Worm (Caenorhabditis elegans) whole organism, L1 larva: ENCODE data around the gene C49C8.1.

ENCODE experiments used
- C16A3.4 ChIP-seq: fragments of 150-350 bp; optimal IDR thresholded peaks from 2 replicates; lab custom pipeline; 2014; ENCODE audit warnings: missing biosample characterization, missing genetic modification characterization
- aha-1 ChIP-seq: fragments of 150-350 bp; optimal IDR thresholded peaks from 2 replicates; lab custom pipeline; 2014; ENCODE audit warnings: missing biosample characterization, missing genetic modification characterization
- aly-2 ChIP-seq: fragments of 150-350 bp; optimal IDR thresholded peaks from 2 replicates; lab custom pipeline; 2014; ENCODE audit warnings: missing biosample characterization, missing genetic modification characterization
- ama-1 ChIP-seq: fragments of 150-350 bp; optimal IDR thresholded peaks from 2 replicates; lab custom pipeline; 2014
- blmp-1 ChIP-seq: fragments of 150-350 bp; optimal IDR thresholded peaks from 2 replicates; lab custom pipeline; 2014; ENCODE audit warnings: missing biosample characterization, missing genetic modification characterization
- ceh-63 ChIP-seq: fragments of 200-800 bp; sonication (Bioruptor generic); optimal IDR thresholded peaks from 2 replicates; lab custom pipeline; 2018; ENCODE audit warnings: mild to moderate bottlenecking, missing genetic modification characterization, missing compliant biosample characterization
- ceh-8 ChIP-seq: fragments of 200-800 bp; sonication (Bioruptor generic); optimal IDR thresholded peaks from 2 replicates; lab custom pipeline; 2018; ENCODE audit warnings: mild to moderate bottlenecking, missing genetic modification characterization, moderate library complexity, missing compliant biosample characterization
- ceh-82 ChIP-seq, 3 experiments: fragments of 150-350 bp in 1 of 3; sonication (generic microtip) in 2 of 3; optimal IDR thresholded peaks; 2 replicates each; lab custom pipeline; 2014 to 2017; ENCODE audit warnings: missing biosample characterization in 3 of 3, missing genetic modification characterization in 3 of 3
- ceh-88 ChIP-seq: fragments of 200-800 bp; sonication (Bioruptor generic); IDR thresholded peaks from 2 replicates; pipeline ENCODE4 v1.3.6; 2022; ENCODE audit warnings: missing genetic modification characterization, missing compliant biosample characterization
- ces-1 ChIP-seq: fragments of 150-350 bp; optimal IDR thresholded peaks from 2 replicates; lab custom pipeline; 2014; ENCODE audit warnings: missing biosample characterization, missing genetic modification reagents, missing genetic modification characterization
- dpl-1 ChIP-seq, 3 experiments: fragments of 150-350 bp in 2 of 3; sonication (generic microtip) in 1 of 3; optimal IDR thresholded peaks; 2 replicates each; lab custom pipeline; 2014 to 2017; ENCODE audit warnings: missing biosample characterization in 3 of 3, missing genetic modification characterization in 3 of 3, missing genetic modification reagents in 3 of 3
- dsc-1 ChIP-seq: sonication (generic microtip); optimal IDR thresholded peaks from 2 replicates; lab custom pipeline; 2016; ENCODE audit warnings: mild to moderate bottlenecking, missing genetic modification characterization, missing compliant biosample characterization
- efl-1 ChIP-seq, 4 experiments: fragments of 150-350 bp; optimal IDR thresholded peaks in 3 of 4; peaks in 1 of 4; 1 replicate in 1 of 4; 2 replicates in 3 of 4; lab custom pipeline; 2014; ENCODE audit warnings: missing biosample characterization in 2 of 4, missing genetic modification characterization in 2 of 4, missing genetic modification reagents in 2 of 4
- egl-13 ChIP-seq: sonication (generic microtip); optimal IDR thresholded peaks from 2 replicates; lab custom pipeline; 2016; ENCODE audit warnings: missing genotype, missing genetic modification reagents, missing genetic modification characterization, missing compliant biosample characterization
- egl-27 ChIP-seq, 2 experiments: fragments of 150-350 bp in 1 of 2; sonication (generic microtip); optimal IDR thresholded peaks; 3 replicates each; lab custom pipeline; 2017 to 2018; ENCODE audit warnings: missing biosample characterization in 2 of 2, missing genetic modification characterization in 2 of 2, missing genetic modification reagents in 2 of 2
- elt-2 ChIP-seq: sonication (generic microtip); optimal IDR thresholded peaks from 2 replicates; lab custom pipeline; 2016; ENCODE audit warnings: missing genetic modification characterization, mild to moderate bottlenecking, inconsistent platforms, missing compliant biosample characterization, missing genetic modification reagents
- fkh-10 ChIP-seq: sonication (generic microtip); optimal IDR thresholded peaks from 2 replicates; lab custom pipeline; 2017; ENCODE audit warnings: missing biosample characterization, missing genetic modification reagents, missing genetic modification characterization
- fkh-8 ChIP-seq: sonication (generic microtip); optimal IDR thresholded peaks from 2 replicates; lab custom pipeline; 2016; ENCODE audit warnings: mild to moderate bottlenecking, missing genetic modification characterization, missing compliant biosample characterization
- fos-1 ChIP-seq: fragments of 150-350 bp; optimal IDR thresholded peaks from 2 replicates; lab custom pipeline; 2014; ENCODE audit warnings: missing biosample characterization, missing genetic modification characterization
- grh-1 ChIP-seq: fragments of 200-800 bp; sonication (Bioruptor generic); IDR thresholded peaks from 2 replicates; pipeline ENCODE4 v1.3.6; 2022; ENCODE audit warnings: missing genetic modification reagents, missing genetic modification characterization, missing compliant biosample characterization
- irx-1 ChIP-seq: sonication (generic microtip); optimal IDR thresholded peaks from 2 replicates; lab custom pipeline; 2016; ENCODE audit warnings: missing genetic modification characterization, missing compliant biosample characterization
- isw-1 ChIP-seq: fragments of 200-800 bp; sonication (Bioruptor generic); IDR thresholded peaks from 2 replicates; pipeline ENCODE4 v1.3.6; 2022; ENCODE audit warnings: missing genetic modification characterization, missing compliant biosample characterization
- lin-14 ChIP-seq: fragments of 200-800 bp; sonication (Bioruptor generic); optimal IDR thresholded peaks from 2 replicates; lab custom pipeline; 2018; ENCODE audit warnings: mild to moderate bottlenecking, missing genetic modification characterization, moderate library complexity, missing compliant biosample characterization
- lin-35 ChIP-seq, 2 experiments: fragments of 150-350 bp; optimal IDR thresholded peaks; 2 replicates each; lab custom pipeline; 2014; ENCODE audit warnings: missing biosample characterization in 2 of 2, missing genetic modification characterization in 2 of 2, missing genetic modification reagents in 2 of 2
- lsy-2 ChIP-seq, 2 experiments: fragments of 150-350 bp; optimal IDR thresholded peaks; 2 replicates each; lab custom pipeline; 2014; ENCODE audit warnings: missing biosample characterization in 2 of 2, missing genetic modification characterization in 2 of 2
- mab-9 ChIP-seq: fragments of 200-800 bp; sonication (Bioruptor generic); IDR thresholded peaks from 2 replicates; pipeline ENCODE4 v1.3.6; 2022; ENCODE audit warnings: missing genetic modification reagents, missing genetic modification characterization, missing compliant biosample characterization
- mdl-1 ChIP-seq, 2 experiments: fragments of 150-350 bp; optimal IDR thresholded peaks; 2 replicates each; lab custom pipeline; 2014 to 2017; ENCODE audit warnings: missing biosample characterization in 2 of 2, missing genetic modification characterization in 2 of 2, inconsistent platforms in 1 of 2
- mef-2 ChIP-seq: fragments of 150-350 bp; optimal IDR thresholded peaks from 2 replicates; lab custom pipeline; 2014; ENCODE audit warnings: missing biosample characterization, missing genetic modification characterization
- mep-1 ChIP-seq: fragments of 150-350 bp; optimal IDR thresholded peaks from 2 replicates; lab custom pipeline; 2014; ENCODE audit warnings: missing biosample characterization, missing genetic modification characterization
- nhr-12 ChIP-seq: sonication (generic microtip); optimal IDR thresholded peaks from 2 replicates; lab custom pipeline; 2017; ENCODE audit warnings: missing biosample characterization, missing genetic modification characterization
- nhr-19 ChIP-seq: fragments of 200-800 bp; sonication (Bioruptor generic); conservative IDR thresholded peaks from 2 replicates; pipeline ENCODE4 v1.3.6; 2022; ENCODE audit warnings: missing genetic modification characterization, missing compliant biosample characterization
- nhr-20 ChIP-seq: sonication (generic microtip); optimal IDR thresholded peaks from 2 replicates; lab custom pipeline; 2016; ENCODE audit warnings: mild to moderate bottlenecking, missing genetic modification characterization, missing compliant biosample characterization
- nhr-237 ChIP-seq: fragments of 150-350 bp; optimal IDR thresholded peaks from 2 replicates; lab custom pipeline; 2014; ENCODE audit warnings: missing biosample characterization, missing genetic modification characterization
- nhr-47 ChIP-seq: sonication (generic microtip); optimal IDR thresholded peaks from 2 replicates; lab custom pipeline; 2016; ENCODE audit warnings: mild to moderate bottlenecking, missing genetic modification characterization, moderate library complexity, missing compliant biosample characterization
- nhr-71 ChIP-seq: sonication (generic microtip); optimal IDR thresholded peaks from 2 replicates; lab custom pipeline; 2016; ENCODE audit warnings: mild to moderate bottlenecking, missing genetic modification characterization, moderate library complexity, missing compliant biosample characterization
- nhr-77 ChIP-seq: fragments of 150-350 bp; optimal IDR thresholded peaks from 2 replicates; lab custom pipeline; 2014; ENCODE audit warnings: missing biosample characterization, missing genetic modification characterization
- nhr-85 ChIP-seq: sonication (generic microtip); peaks from one replicate; lab custom pipeline; 2016; ENCODE audit warnings: missing genetic modification characterization, inconsistent platforms, missing compliant biosample characterization
- nhr-90 ChIP-seq: sonication (generic microtip); optimal IDR thresholded peaks from 2 replicates; lab custom pipeline; 2016; ENCODE audit warnings: mild to moderate bottlenecking, missing genetic modification characterization, missing compliant biosample characterization; ENCODE audit not compliant: poor library complexity
- rnt-1 ChIP-seq: sonication (generic microtip); optimal IDR thresholded peaks from 2 replicates; lab custom pipeline; 2016; ENCODE audit warnings: mild to moderate bottlenecking, missing genetic modification characterization, moderate library complexity, missing compliant biosample characterization
- snpc-4 ChIP-seq: fragments of 150-350 bp; optimal IDR thresholded peaks from 2 replicates; lab custom pipeline; 2014; ENCODE audit warnings: missing biosample characterization, missing genetic modification characterization
- snu-23 ChIP-seq: sonication (generic microtip); optimal IDR thresholded peaks from 2 replicates; lab custom pipeline; 2016; ENCODE audit warnings: missing genetic modification characterization, missing compliant biosample characterization
- sox-4 ChIP-seq: sonication (generic microtip); optimal IDR thresholded peaks from 2 replicates; lab custom pipeline; 2016; ENCODE audit warnings: missing genetic modification characterization, missing compliant biosample characterization
- swsn-7 ChIP-seq: sonication (generic microtip); optimal IDR thresholded peaks from 2 replicates; lab custom pipeline; 2016; ENCODE audit warnings: missing genetic modification characterization, missing compliant biosample characterization
- tbx-2 ChIP-seq: sonication (generic microtip); optimal IDR thresholded peaks from 2 replicates; lab custom pipeline; 2016; ENCODE audit warnings: missing genetic modification characterization, missing compliant biosample characterization
- tlp-1 ChIP-seq: fragments of 150-350 bp; optimal IDR thresholded peaks from 2 replicates; lab custom pipeline; 2014; ENCODE audit warnings: missing biosample characterization, missing genetic modification characterization
- unc-30 ChIP-seq: sonication (generic microtip); optimal IDR thresholded peaks from 2 replicates; lab custom pipeline; 2017; ENCODE audit warnings: missing biosample characterization, missing genetic modification characterization
- unc-86 ChIP-seq: sonication (generic microtip); optimal IDR thresholded peaks from 2 replicates; lab custom pipeline; 2016; ENCODE audit warnings: missing genetic modification characterization, missing compliant biosample characterization
- xbp-1 ChIP-seq: sonication (generic microtip); optimal IDR thresholded peaks from 2 replicates; lab custom pipeline; 2016; ENCODE audit warnings: missing genetic modification characterization, missing compliant biosample characterization
- zag-1 ChIP-seq: fragments of 150-350 bp; optimal IDR thresholded peaks from 2 replicates; lab custom pipeline; 2014; ENCODE audit warnings: missing biosample characterization, missing genetic modification characterization
- ztf-11 ChIP-seq, 2 experiments: sonication (generic microtip); optimal IDR thresholded peaks; 2 replicates each; lab custom pipeline; 2016 to 2017; ENCODE audit warnings: missing genetic modification characterization in 2 of 2, missing biosample characterization in 1 of 2, missing compliant biosample characterization in 1 of 2

C49C8.1 gene

ce11 chrIV:8629609-8630052 is 24.7 kb upstream of the C49C8.1 start:
- TF ChIP-seq unc-86 (tag; lab: Kevin White, UChicago) (peak; percentile 77), irx-1 (peak; percentile 50), lin-35 (GFP tag; optimal IDR thresholded peaks at IDR 0.05; lab: Kevin White, UChicago) (peak in 1 of 2 experiments; percentile 7), tlp-1 (no peak), mep-1 (tag; lab: Kevin White, UChicago) (peak; percentile 45), mab-9 (GFP tag; lab: Robert Waterston, UW) (no peak), nhr-85 (tag; lab: Kevin White, UChicago) (no peak), unc-30 (no peak), sox-4 (tag; lab: Kevin White, UChicago) (no peak), elt-2 (tag; lab: Kevin White, UChicago) (no peak), swsn-7 (tag; lab: Kevin White, UChicago) (peak; percentile 67), nhr-47 (tag; lab: Kevin White, UChicago) (peak; percentile 53), aly-2 (no peak), blmp-1 (peak; percentile 0), dpl-1 (GFP tag; optimal IDR thresholded peaks at IDR 0.05; lab: Kevin White, UChicago) (peak in 1 of 3 experiments; percentile 4), ceh-63 (GFP tag; lab: Kevin White, UChicago) (no peak), ama-1 (no peak), dsc-1 (tag; lab: Kevin White, UChicago) (peak; percentile 57), nhr-19 (peak; percentile 53), nhr-237 (tag; lab: Kevin White, UChicago) (no peak), nhr-20 (peak; percentile 61), efl-1 (optimal IDR thresholded peaks at IDR 0.05; lab: Kevin White, UChicago) (peak; percentile 48 to 60), efl-1 (GFP tag; optimal IDR thresholded peaks at IDR 0.05 in 1 of 2; lab: Kevin White, UChicago) (peak; percentile 2 to 55), C16A3.4 (tag; lab: Kevin White, UChicago) (peak; percentile 41), snu-23 (peak; percentile 75), xbp-1 (tag; lab: Kevin White, UChicago) (peak; percentile 39), ztf-11 (tag; optimal IDR thresholded peaks at IDR 0.05; lab: Kevin White, UChicago) (no peak), grh-1 (GFP tag; lab: Robert Waterston, UW) (no peak), nhr-12 (tag; lab: Kevin White, UChicago) (no peak), ceh-8 (GFP tag; lab: Kevin White, UChicago) (no peak), nhr-77 (tag; lab: Kevin White, UChicago) (peak; percentile 56), lin-14 (GFP tag; lab: Kevin White, UChicago) (peak; percentile 91), nhr-71 (tag; lab: Kevin White, UChicago) (peak; percentile 74), fos-1 (tag; lab: Kevin White, UChicago) (peak; percentile 38), nhr-90 (tag; lab: Kevin White, UChicago) (no peak), egl-27 (tag; optimal IDR thresholded peaks at IDR 0.05; lab: Kevin White, UChicago) (peak in 1 of 2 experiments; percentile 8), snpc-4 (tag; lab: Kevin White, UChicago) (peak; percentile 15), isw-1 (GFP tag; lab: Robert Waterston, UW) (peak; percentile 40), fkh-8 (tag; lab: Kevin White, UChicago) (peak; percentile 63), zag-1 (tag; lab: Kevin White, UChicago) (no peak), egl-13 (tag; lab: Kevin White, UChicago) (no peak), tbx-2 (tag; lab: Kevin White, UChicago) (peak; percentile 74), fkh-10 (GFP tag; lab: Kevin White, UChicago) (peak; percentile 71), ceh-82 (tag; optimal IDR thresholded peaks at IDR 0.05; lab: Kevin White, UChicago) (peak; percentile 42 to 60 (median 51)), mdl-1 (tag; optimal IDR thresholded peaks at IDR 0.05; lab: Kevin White, UChicago) (peak in 1 of 2 experiments; percentile 44), lsy-2 (tag; optimal IDR thresholded peaks at IDR 0.05; lab: Kevin White, UChicago) (peak; percentile 16 to 58), ces-1 (no peak), aha-1 (tag; lab: Kevin White, UChicago) (no peak), ceh-88 (GFP tag; lab: Robert Waterston, UW) (peak; percentile 30; the same call in 1 of the 2 replicates), rnt-1 (peak; percentile 39), mef-2 (tag; lab: Kevin White, UChicago) (peak; percentile 38)
